Fruit fly (Drosophila melanogaster) whole organism, embryonic: ENCODE results near the gene MYPT-75D.
A peak's percentile ranks its signal among the peaks of the same experiment; 100 is the strongest.

Experiments
- CG10366 ChIP-seq: fragments of 200-800 bp; sonication (Bioruptor generic); IDR thresholded peaks from 2 replicates; pipeline ENCODE4 v1.3.6; 2022; ENCODE audit warnings: missing biosample characterization, missing genetic modification characterization
- CG10565 ChIP-seq: fragments of 200-800 bp; sonication (Bioruptor generic); optimal IDR thresholded peaks from 3 replicates; lab custom pipeline; 2016; ENCODE audit warnings: missing biosample characterization, mild to moderate bottlenecking, missing genetic modification characterization
- CG12236 ChIP-seq: fragments of 200-800 bp; sonication (Bioruptor generic); optimal IDR thresholded peaks from 2 replicates; lab custom pipeline; 2016; ENCODE audit warnings: missing biosample characterization, missing genetic modification characterization
- CG12391 ChIP-seq: fragments of 200-800 bp; sonication (Bioruptor generic); optimal IDR thresholded peaks from 3 replicates; lab custom pipeline; 2018; ENCODE audit warnings: missing biosample characterization, mild to moderate bottlenecking, missing genetic modification characterization, moderate library complexity
- CG15601 ChIP-seq: fragments of 200-800 bp; sonication (Bioruptor generic); optimal IDR thresholded peaks from 3 replicates; lab custom pipeline; 2019; ENCODE audit warnings: missing biosample characterization, mild to moderate bottlenecking, missing genetic modification characterization, moderate library complexity
- CG17361 ChIP-seq: fragments of 200-800 bp; sonication (Bioruptor generic); IDR thresholded peaks from 3 replicates; pipeline ENCODE4 v1.3.6; 2022; ENCODE audit warnings: missing biosample characterization, missing genetic modification characterization
- CG30020 ChIP-seq: fragments of 200-800 bp; optimal IDR thresholded peaks from 2 replicates; lab custom pipeline; 2019; ENCODE audit warnings: missing biosample characterization, mild to moderate bottlenecking, missing genetic modification characterization, moderate library complexity
- CG6254 ChIP-seq: fragments of 200-800 bp; sonication (Bioruptor generic); optimal IDR thresholded peaks from 3 replicates; lab custom pipeline; 2017; ENCODE audit warnings: mild to moderate bottlenecking, missing biosample characterization, missing genetic modification reagents, missing genetic modification characterization
- CG6683 ChIP-seq: fragments of 200-800 bp; sonication (Bioruptor generic); optimal IDR thresholded peaks from 2 replicates; lab custom pipeline; 2017; ENCODE audit warnings: missing biosample characterization, mild to moderate bottlenecking, missing genetic modification characterization, missing genetic modification reagents
- CG8388 ChIP-seq: fragments of 200-800 bp; sonication (Bioruptor generic); optimal IDR thresholded peaks from 2 replicates; lab custom pipeline; 2019; ENCODE audit warnings: missing biosample characterization, mild to moderate bottlenecking, missing genetic modification characterization, moderate library complexity
- CG8924 ChIP-seq: fragments of 200-800 bp; optimal IDR thresholded peaks from 3 replicates; lab custom pipeline; 2019; ENCODE audit warnings: missing biosample characterization, mild to moderate bottlenecking, missing genetic modification characterization, moderate library complexity
- CG9215 ChIP-seq: fragments of 200-800 bp; sonication (Bioruptor generic); IDR thresholded peaks from 2 replicates; pipeline ENCODE4 v1.3.6; 2022; ENCODE audit warnings: missing biosample characterization, missing genetic modification characterization
- CG9817 ChIP-seq: fragments of 200-800 bp; sonication (Bioruptor generic); optimal IDR thresholded peaks from 2 replicates; lab custom pipeline; 2018; ENCODE audit warnings: missing biosample characterization, mild to moderate bottlenecking, missing genetic modification characterization, moderate library complexity
- CoRest ChIP-seq: fragments of 200-800 bp; sonication (Bioruptor generic); optimal IDR thresholded peaks from 3 replicates; lab custom pipeline; 2018; ENCODE audit warnings: missing biosample characterization, mild to moderate bottlenecking, missing genetic modification characterization, moderate library complexity
- Eip74EF ChIP-seq, 2 experiments: fragments of 200-800 bp in 1 of 2; fragments of >200 bp in 1 of 2; sonication (Bioruptor generic) in 1 of 2; optimal IDR thresholded peaks; 2 replicates each; lab custom pipeline; 2017 to 2019; ENCODE audit warnings: missing biosample characterization in 2 of 2, missing genetic modification characterization in 2 of 2, mild to moderate bottlenecking in 1 of 2, moderate library complexity in 1 of 2
- Ets65A ChIP-seq: fragments of 200-800 bp; sonication (Bioruptor generic); peaks from one replicate; lab custom pipeline; 2016; ENCODE audit warnings: missing biosample characterization, missing genetic modification characterization
- Fer1 ChIP-seq: fragments of 200-800 bp; sonication (Bioruptor generic); optimal IDR thresholded peaks from 2 replicates; lab custom pipeline; 2017; ENCODE audit warnings: missing biosample characterization, mild to moderate bottlenecking, missing genetic modification characterization
- H15 ChIP-seq: fragments of 200-800 bp; sonication (Bioruptor generic); IDR thresholded peaks from 3 replicates; pipeline ENCODE4 v1.3.6; 2022; ENCODE audit warnings: missing biosample characterization, missing genetic modification characterization
- HHEX ChIP-seq: fragments of 200-800 bp; sonication (Bioruptor generic); optimal IDR thresholded peaks from 3 replicates; lab custom pipeline; 2017; ENCODE audit warnings: missing biosample characterization, mild to moderate bottlenecking, missing genetic modification characterization, missing genetic modification reagents
- Hmx ChIP-seq: fragments of 200-800 bp; sonication (Bioruptor generic); optimal IDR thresholded peaks from 2 replicates; lab custom pipeline; 2016; ENCODE audit warnings: missing biosample characterization, missing genetic modification characterization
- Hr3 ChIP-seq: fragments of 200-800 bp; sonication (Bioruptor generic); optimal IDR thresholded peaks from 3 replicates; lab custom pipeline; 2016; ENCODE audit warnings: missing biosample characterization, missing genetic modification characterization
- Hr78 ChIP-seq, 2 experiments: fragments of 200-800 bp in 1 of 2; fragments of >200 bp in 1 of 2; sonication (Bioruptor generic) in 1 of 2; optimal IDR thresholded peaks; 2 replicates each; lab custom pipeline; 2017 to 2019; ENCODE audit warnings: missing biosample characterization in 2 of 2, missing genetic modification characterization in 2 of 2, mild to moderate bottlenecking in 1 of 2, moderate library complexity in 1 of 2
- Nf-YB ChIP-seq: fragments of 200-800 bp; sonication (Bioruptor generic); optimal IDR thresholded peaks from 3 replicates; lab custom pipeline; 2019; ENCODE audit warnings: missing biosample characterization, mild to moderate bottlenecking, missing genetic modification characterization, moderate library complexity
- Nf-YC ChIP-seq: fragments of 200-800 bp; optimal IDR thresholded peaks from 3 replicates; lab custom pipeline; 2019; ENCODE audit warnings: missing biosample characterization, mild to moderate bottlenecking, missing genetic modification characterization, moderate library complexity
- Opbp ChIP-seq: fragments of 200-800 bp; sonication (Bioruptor generic); IDR thresholded peaks from 3 replicates; pipeline ENCODE4 v1.3.6; 2022; ENCODE audit warnings: missing biosample characterization, missing genetic modification characterization; ENCODE audit not compliant: partially characterized antibody
- Sox100B ChIP-seq: fragments of 200-800 bp; sonication (Bioruptor generic); optimal IDR thresholded peaks from 3 replicates; lab custom pipeline; 2018; ENCODE audit warnings: missing biosample characterization, mild to moderate bottlenecking, missing genetic modification characterization
- TFAM ChIP-seq: fragments of 200-800 bp; sonication (Bioruptor generic); optimal IDR thresholded peaks from 2 replicates; lab custom pipeline; 2017; ENCODE audit warnings: missing biosample characterization, missing genetic modification characterization, inconsistent platforms
- Vsx1 ChIP-seq: fragments of 200-800 bp; sonication (Bioruptor generic); optimal IDR thresholded peaks from 2 replicates; lab custom pipeline; 2017; ENCODE audit warnings: missing biosample characterization, mild to moderate bottlenecking, missing genetic modification characterization, missing genetic modification reagents
- Xbp1 ChIP-seq: fragments of 200-800 bp; sonication (Bioruptor generic); optimal IDR thresholded peaks from 3 replicates; lab custom pipeline; 2016; ENCODE audit warnings: missing biosample characterization, mild to moderate bottlenecking, missing genetic modification characterization
- al ChIP-seq: fragments of 200-800 bp; sonication (Bioruptor generic); IDR thresholded peaks from 2 replicates; pipeline ENCODE4 v1.3.6; 2022; ENCODE audit warnings: missing biosample characterization, missing genetic modification characterization
- bab2 ChIP-seq: fragments of 200-800 bp; sonication (Bioruptor generic); optimal IDR thresholded peaks from 2 replicates; lab custom pipeline; 2016; ENCODE audit warnings: missing biosample characterization, missing genetic modification characterization
- bcd ChIP-seq: fragments of 200-800 bp; sonication (Bioruptor generic); optimal IDR thresholded peaks from 2 replicates; lab custom pipeline; 2017; ENCODE audit warnings: missing biosample characterization, mild to moderate bottlenecking, missing genetic modification characterization
- chif ChIP-seq, 2 experiments: fragments of 200-800 bp; sonication (Bioruptor generic); optimal IDR thresholded peaks; 3 replicates each; lab custom pipeline; 2016; ENCODE audit warnings: missing biosample characterization in 2 of 2, missing genetic modification characterization in 2 of 2
- chinmo ChIP-seq: fragments of 200-800 bp; sonication (Bioruptor generic); IDR thresholded peaks from 4 replicates; pipeline ENCODE4 v1.3.6; 2022; ENCODE audit warnings: missing biosample characterization, missing genetic modification characterization; ENCODE audit not compliant: partially characterized antibody
- croc ChIP-seq: fragments of 200-800 bp; sonication (Bioruptor generic); conservative IDR thresholded peaks from 3 replicates; pipeline ENCODE4 v1.3.6; 2022; ENCODE audit warnings: missing biosample characterization, missing genetic modification characterization
- dan ChIP-seq: fragments of 200-800 bp; sonication (Bioruptor generic); IDR thresholded peaks from 2 replicates; pipeline ENCODE4 v1.3.6; 2022; ENCODE audit warnings: missing biosample characterization, missing genetic modification characterization
- gcm ChIP-seq: fragments of 200-800 bp; sonication (Bioruptor generic); optimal IDR thresholded peaks from 2 replicates; lab custom pipeline; 2019; ENCODE audit warnings: missing biosample characterization, mild to moderate bottlenecking, missing genetic modification characterization, moderate library complexity
- ind ChIP-seq: fragments of 200-800 bp; sonication (Bioruptor generic); optimal IDR thresholded peaks from 3 replicates; lab custom pipeline; 2016; ENCODE audit warnings: missing biosample characterization, missing genetic modification characterization
- knrl ChIP-seq: fragments of 200-800 bp; sonication (Bioruptor generic); IDR thresholded peaks from 3 replicates; pipeline ENCODE4 v1.3.6; 2022; ENCODE audit warnings: missing biosample characterization, missing genetic modification characterization; ENCODE audit not compliant: partially characterized antibody
- lov ChIP-seq, 2 experiments: fragments of 200-800 bp in 1 of 2; fragments of >200 bp in 1 of 2; sonication (Bioruptor generic) in 1 of 2; IDR thresholded peaks in 1 of 2; optimal IDR thresholded peaks in 1 of 2; 2 replicates in 1 of 2; 3 replicates in 1 of 2; pipeline versions ENCODE4 v1.3.6 to Lab custom; 2017 to 2022; ENCODE audit warnings: missing biosample characterization in 1 of 2, missing genetic modification characterization in 1 of 2
- maf-S ChIP-seq: fragments of 200-800 bp; sonication (Bioruptor generic); optimal IDR thresholded peaks from 2 replicates; lab custom pipeline; 2016; ENCODE audit warnings: missing biosample characterization, missing genetic modification characterization
- ranshi ChIP-seq: fragments of 200-800 bp; sonication (Bioruptor generic); IDR thresholded peaks from 2 replicates; pipeline ENCODE4 v1.3.6; 2022; ENCODE audit warnings: missing biosample characterization, missing genetic modification characterization
- repo ChIP-seq: fragments of 200-800 bp; sonication (Bioruptor generic); optimal IDR thresholded peaks from 2 replicates; lab custom pipeline; 2016; ENCODE audit warnings: missing biosample characterization, missing genetic modification characterization
- salm ChIP-seq: fragments of 200-800 bp; sonication (Bioruptor generic); optimal IDR thresholded peaks from 2 replicates; lab custom pipeline; 2018; ENCODE audit warnings: missing biosample characterization, mild to moderate bottlenecking, missing genetic modification characterization
- sens ChIP-seq: fragments of 200-800 bp; sonication (Bioruptor generic); peaks from one replicate; lab custom pipeline; 2016; ENCODE audit warnings: missing biosample characterization, missing genetic modification characterization
- ssp ChIP-seq: fragments of 200-800 bp; sonication (Bioruptor generic); IDR thresholded peaks from 2 replicates; pipeline ENCODE4 v1.3.6; 2022; ENCODE audit warnings: missing biosample characterization, missing genetic modification characterization
- tin ChIP-seq: fragments of 200-800 bp; sonication (Bioruptor generic); optimal IDR thresholded peaks from 3 replicates; lab custom pipeline; 2016; ENCODE audit warnings: missing biosample characterization, missing genetic modification characterization
- usp ChIP-seq: fragments of >200 bp; optimal IDR thresholded peaks from 2 replicates; lab custom pipeline; 2017; ENCODE audit warnings: missing biosample characterization, missing genetic modification characterization
- zfh1 ChIP-seq: fragments of 200-800 bp; sonication (Bioruptor generic); IDR thresholded peaks from 3 replicates; pipeline ENCODE4 v1.3.6; 2022; ENCODE audit warnings: missing biosample characterization, missing genetic modification characterization

MYPT-75D gene

dm6 chr3L:18675363-18675866 lies 49.7 kb downstream of the MYPT-75D start, which contains the start of the genes GNBP2 and GNBP1 (continued):
- TF ChIP-seq Nf-YC (tag; lab: Kevin White, UChicago) (no peak), Ets65A (peak; percentile 59), Xbp1 (GFP tag; lab: Kevin White, UChicago) (peak; percentile 26), ranshi (GFP tag; lab: Robert Waterston, UW) (peak; percentile 72), CG9215 (GFP tag; lab: Robert Waterston, UW) (peak; percentile 51), Eip74EF (GFP tag; optimal IDR thresholded peaks at IDR 0.05; lab: Kevin White, UChicago) (peak in 1 of 2 experiments; percentile 48), Hr3 (GFP tag; lab: Kevin White, UChicago) (peak; percentile 15), al (GFP tag; lab: Robert Waterston, UW) (peak; percentile 46; the same call in 1 of the 2 replicates), maf-S (no peak), sens (GFP tag; lab: Kevin White, UChicago) (peak; percentile 84), CG10366 (GFP tag; lab: Robert Waterston, UW) (peak; percentile 37; the same call in 1 of the 2 replicates), usp (GFP tag; lab: Kevin White, UChicago) (no peak), CG12236 (GFP tag; lab: Kevin White, UChicago) (no peak), Nf-YB (GFP tag; lab: Kevin White, UChicago) (no peak), ssp (GFP tag; lab: Robert Waterston, UW) (peak; percentile 49), CG8924 (tag; lab: Kevin White, UChicago) (peak; percentile 59), chif (GFP tag; optimal IDR thresholded peaks at IDR 0.05; lab: Kevin White, UChicago) (no peak), CG12391 (tag; lab: Kevin White, UChicago) (peak; percentile 72), CG9817 (no peak), Hmx (GFP tag; lab: Kevin White, UChicago) (no peak), CG10565 (no peak), CG17361 (GFP tag; lab: Robert Waterston, UW) (peak; percentile 76), Vsx1 (GFP tag; lab: Kevin White, UChicago) (no peak), Fer1 (GFP tag; lab: Kevin White, UChicago) (peak; percentile 52), Hr78 (GFP tag; optimal IDR thresholded peaks at IDR 0.05; lab: Kevin White, UChicago) (no peak), bcd (GFP tag; lab: Kevin White, UChicago) (peak; percentile 34), CG6683 (GFP tag; lab: Kevin White, UChicago) (peak; percentile 27), chinmo (GFP tag; lab: Robert Waterston, UW) (no peak), H15 (GFP tag; lab: Robert Waterston, UW) (0 out of 3 replicates have a peak, but pooled peaks have one; percentile 26), tin (no peak), CoRest (peak; percentile 64), TFAM (GFP tag; lab: Kevin White, UChicago) (no peak), HHEX (peak; percentile 55), knrl (GFP tag; lab: Robert Waterston, UW) (no peak), CG30020 (no peak), zfh1 (GFP tag; lab: Robert Waterston, UW) (no peak), bab2 (GFP tag; lab: Kevin White, UChicago) (no peak), gcm (peak; percentile 18), CG8388 (GFP tag; lab: Kevin White, UChicago) (peak; percentile 56), dan (GFP tag; lab: Robert Waterston, UW) (no peak), CG15601 (tag; lab: Kevin White, UChicago) (peak; percentile 36), ind (GFP tag; lab: Kevin White, UChicago) (peak; percentile 16), lov (optimal IDR thresholded peaks at IDR 0.05; lab: Kevin White, UChicago) (no peak), lov (GFP tag; IDR thresholded peaks at IDR 0.05; lab: Robert Waterston, UW) (no peak), repo (GFP tag; lab: Kevin White, UChicago) (no peak), CG6254 (GFP tag; lab: Kevin White, UChicago) (peak; percentile 18), Opbp (GFP tag; lab: Robert Waterston, UW) (no peak), salm (tag; lab: Kevin White, UChicago) (peak; percentile 48), croc (GFP tag; lab: Robert Waterston, UW) (0 out of 3 replicates have a peak, but pooled peaks have one; percentile 18), Sox100B (GFP tag; lab: Kevin White, UChicago) (peak; percentile 55)
